Worm (Caenorhabditis elegans) whole organism, L4 larva: ENCODE measurements around the gene sre-2.

Experiments used
- R02D3.7 ChIP-seq: fragments of 150-350 bp; sonication (generic microtip); optimal IDR thresholded peaks from 3 replicates; lab custom pipeline; 2014; ENCODE audit warnings: missing biosample characterization, missing genetic modification characterization
- ama-1 ChIP-seq: fragments of 150-350 bp; optimal IDR thresholded peaks from 2 replicates; lab custom pipeline; 2014; ENCODE audit warnings: inconsistent platforms, mixed read lengths
- attf-4 ChIP-seq: sonication (generic microtip); optimal IDR thresholded peaks from 3 replicates; lab custom pipeline; 2017; ENCODE audit warnings: missing biosample characterization, missing genetic modification characterization
- dpl-1 ChIP-seq: fragments of 150-350 bp; optimal IDR thresholded peaks from 2 replicates; lab custom pipeline; 2014; ENCODE audit warnings: missing biosample characterization, missing genetic modification reagents, missing genetic modification characterization
- lin-13 ChIP-seq: fragments of 150-350 bp; optimal IDR thresholded peaks from 2 replicates; lab custom pipeline; 2014; ENCODE audit warnings: missing biosample characterization, missing genetic modification reagents, missing genetic modification characterization
- lsy-2 ChIP-seq, 2 experiments: fragments of 150-350 bp in 1 of 2; sonication (generic microtip) in 1 of 2; optimal IDR thresholded peaks; 2 replicates each; lab custom pipeline; 2014 to 2017; ENCODE audit warnings: missing biosample characterization in 2 of 2, missing genetic modification characterization in 2 of 2
- nhr-237 ChIP-seq: sonication (generic microtip); optimal IDR thresholded peaks from 2 replicates; lab custom pipeline; 2017; ENCODE audit warnings: missing biosample characterization, missing genetic modification characterization
- nhr-6 ChIP-seq: fragments of 150-350 bp; optimal IDR thresholded peaks from 2 replicates; lab custom pipeline; 2014; ENCODE audit warnings: missing biosample characterization, missing genetic modification characterization
- php-3 ChIP-seq: fragments of 200-800 bp; sonication (Bioruptor generic); IDR thresholded peaks from 2 replicates; pipeline ENCODE4 v1.3.6; 2022; ENCODE audit warnings: missing genetic modification reagents, missing genetic modification characterization, missing compliant biosample characterization
- unc-130 ChIP-seq: sonication (generic microtip); optimal IDR thresholded peaks from 2 replicates; lab custom pipeline; 2016; ENCODE audit warnings: missing genetic modification reagents, missing genetic modification characterization, missing compliant biosample characterization
- unc-39 ChIP-seq: sonication (generic microtip); optimal IDR thresholded peaks from 2 replicates; lab custom pipeline; 2017; ENCODE audit warnings: missing biosample characterization, missing genetic modification characterization

DNA sequence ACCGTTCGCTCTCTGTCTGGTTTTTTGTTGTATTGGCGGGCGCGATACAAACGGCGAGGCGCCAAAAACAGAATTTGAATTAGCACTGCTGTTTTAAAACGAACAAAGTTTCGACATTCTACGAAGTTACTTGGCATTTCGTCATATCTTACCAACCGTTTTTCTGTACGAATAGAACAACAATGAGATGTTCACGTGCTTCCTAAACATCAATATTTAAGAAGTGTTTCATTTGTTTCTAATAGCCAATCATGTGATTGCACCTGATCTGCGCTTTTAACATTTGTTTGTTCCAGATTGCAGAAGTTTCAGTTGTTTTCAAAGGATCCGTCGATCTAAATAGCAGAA, 27.1 kb upstream of the sre-2 start:
- TF ChIP-seq nhr-6 (tag; lab: Kevin White, UChicago) (no peak), R02D3.7 (tag; lab: Kevin White, UChicago) (no peak), lsy-2 (tag; optimal IDR thresholded peaks at IDR 0.05; lab: Kevin White, UChicago) (no peak), dpl-1 (GFP tag; lab: Kevin White, UChicago) (no peak), nhr-237 (tag; lab: Kevin White, UChicago) (no peak), ama-1 (lab: Kevin White, UChicago) (no peak), attf-4 (tag; lab: Kevin White, UChicago) (no peak), unc-130 (GFP tag; lab: Kevin White, UChicago) (no peak), php-3 (GFP tag; lab: Robert Waterston, UW) (no peak; the same call in 1 of the 2 replicates), lin-13 (GFP tag; lab: Kevin White, UChicago) (no peak), unc-39 (tag; lab: Kevin White, UChicago) (no peak)
